Worm (Caenorhabditis elegans): Measurements from ENCODE around the gene C08F11.7.
A peak's percentile ranks its signal among the peaks of the same experiment; 100 is the strongest.

C08F11.7 gene

ce11 chrIV:13682733-13683132 is 45.7 kb downstream of the C08F11.7 start (continued):
- no peak for TF ChIP-seq C34B4.2 (tag; optimal IDR thresholded peaks at IDR 0.05)
- no peak for TF ChIP-seq egl-13 (tag; optimal IDR thresholded peaks at IDR 0.05)
- TF ChIP-seq isw-1 (GFP tag; IDR thresholded peaks at IDR 0.05) = no peak
- TF ChIP-seq dsc-1 (tag; optimal IDR thresholded peaks at IDR 0.05) = no peak
- TF ChIP-seq zag-1 (tag; optimal IDR thresholded peaks at IDR 0.05) = no peak
- no peak for TF ChIP-seq sup-37 (GFP tag; optimal IDR thresholded peaks at IDR 0.05)
- TF ChIP-seq nhr-20 (tag; optimal IDR thresholded peaks at IDR 0.05) = peak; percentile 53
- no peak for TF ChIP-seq ceh-88 (GFP tag; IDR thresholded peaks at IDR 0.05)
- TF ChIP-seq ces-1 (GFP tag; optimal IDR thresholded peaks at IDR 0.05) = no peak
- TF ChIP-seq aha-1 (tag; optimal IDR thresholded peaks at IDR 0.05) = no peak
- TF ChIP-seq swsn-7 (tag; optimal IDR thresholded peaks at IDR 0.05) = no peak
- TF ChIP-seq unc-98 (GFP tag; IDR thresholded peaks at IDR 0.05) = no peak
- no peak for TF ChIP-seq dpl-1 (GFP tag; optimal IDR thresholded peaks at IDR 0.05)
- TF ChIP-seq nhr-71 (tag; optimal IDR thresholded peaks at IDR 0.05) = peak; percentile 67
- no peak for TF ChIP-seq hlh-4 (tag; optimal IDR thresholded peaks at IDR 0.05)
- no peak for TF ChIP-seq aly-2 (tag; optimal IDR thresholded peaks at IDR 0.05)
- TF ChIP-seq tlp-1 (tag; optimal IDR thresholded peaks at IDR 0.05) = no peak
- TF ChIP-seq egl-27 (tag; optimal IDR thresholded peaks at IDR 0.05) = peak in 1 of 2 experiments; percentile 29
- peak; percentile 49 for TF ChIP-seq unc-130 (tag; optimal IDR thresholded peaks at IDR 0.05)
- TF ChIP-seq lin-13 (GFP tag; optimal IDR thresholded peaks at IDR 0.05) = no peak
- TF ChIP-seq jun-1 (tag; optimal IDR thresholded peaks at IDR 0.05) = no peak
- no peak for TF ChIP-seq Y116A8C.19 (tag; optimal IDR thresholded peaks at IDR 0.05; ENCODE audit: borderline replicate concordance)
- TF ChIP-seq lin-15B (tag; optimal IDR thresholded peaks at IDR 0.05) = no peak
- TF ChIP-seq hlh-17 (GFP tag; optimal IDR thresholded peaks at IDR 0.05; ENCODE audit: borderline replicate concordance) = no peak
- no peak for TF ChIP-seq skn-1 (tag; optimal IDR thresholded peaks at IDR 0.05)
- no peak for TF ChIP-seq unc-62 (GFP tag; optimal IDR thresholded peaks at IDR 0.05)
- TF ChIP-seq ama-1 (optimal IDR thresholded peaks at IDR 0.05) = no peak
- TF ChIP-seq ets-5 (GFP tag; IDR thresholded peaks at IDR 0.05) = no peak
- peak; percentile 60 for TF ChIP-seq nhr-90 (tag; optimal IDR thresholded peaks at IDR 0.05; ENCODE audit: poor library complexity)
- no peak for TF ChIP-seq lin-39 (tag; optimal IDR thresholded peaks at IDR 0.05)
- no peak for TF ChIP-seq fkh-10 (GFP tag; optimal IDR thresholded peaks at IDR 0.05)
- no peak for TF ChIP-seq elt-2 (tag; optimal IDR thresholded peaks at IDR 0.05)
- no peak for TF ChIP-seq nhr-76 (tag; optimal IDR thresholded peaks at IDR 0.05)
- TF ChIP-seq nhr-11 (tag; optimal IDR thresholded peaks at IDR 0.05) = no peak
- no peak for TF ChIP-seq C04F5.9 (tag; optimal IDR thresholded peaks at IDR 0.05)
- TF ChIP-seq ztf-4 (tag; optimal IDR thresholded peaks at IDR 0.05) = no peak
- no peak for TF ChIP-seq nhr-237 (tag; optimal IDR thresholded peaks at IDR 0.05)
- no peak for TF ChIP-seq snu-23 (GFP tag; optimal IDR thresholded peaks at IDR 0.05)
- no peak for TF ChIP-seq ztf-11 (tag; optimal IDR thresholded peaks at IDR 0.05)
- TF ChIP-seq pax-3 (tag; optimal IDR thresholded peaks at IDR 0.05) = no peak
- no peak for TF ChIP-seq nhr-84 (tag; optimal IDR thresholded peaks at IDR 0.05)
- no peak for TF ChIP-seq ceh-8 (GFP tag; optimal IDR thresholded peaks at IDR 0.05)

ce11 chrIV:13684827-13685226 is 47.8 kb downstream of the C08F11.7 start:
- TF ChIP-seq dpl-1 (GFP tag; optimal IDR thresholded peaks at IDR 0.05) (no peak), ceh-88 (GFP tag; IDR thresholded peaks at IDR 0.05) (no peak), hpl-2 (GFP tag; optimal IDR thresholded peaks at IDR 0.05) (no peak), lin-15B (tag; optimal IDR thresholded peaks at IDR 0.05) (no peak), unc-30 (tag; optimal IDR thresholded peaks at IDR 0.05) (no peak)
